Worm (Caenorhabditis elegans): Measurements from ENCODE around the gene nspd-5.

DNA sequence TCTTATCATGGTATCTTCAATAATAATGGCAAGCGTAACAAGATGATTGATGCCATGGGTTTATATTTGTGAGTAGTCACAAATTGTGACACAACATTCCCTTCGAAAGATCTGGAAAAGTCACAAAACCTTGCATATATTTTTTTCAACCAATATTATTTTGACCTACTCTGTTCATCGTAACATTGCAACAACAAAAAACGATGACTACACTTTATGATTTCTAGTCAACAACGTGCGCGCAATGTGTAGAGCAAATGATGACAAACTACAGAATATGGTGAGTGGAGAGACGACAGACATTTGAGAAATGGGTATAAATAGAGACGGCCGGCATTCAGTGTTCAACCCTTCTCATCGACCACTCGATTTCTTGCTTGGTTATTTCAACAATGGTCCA is 21.6 kb upstream of the nspd-5 start, which contains the start of gene gst-7:
- no peak for TF ChIP-seq ama-1 (optimal IDR thresholded peaks at IDR 0.05)
- TF ChIP-seq F13C5.2 (tag; optimal IDR thresholded peaks at IDR 0.05): no peak
- no peak for TF ChIP-seq flt-1 (GFP tag; IDR thresholded peaks at IDR 0.05)
- no peak for TF ChIP-seq aly-1 (tag; optimal IDR thresholded peaks at IDR 0.05)
- no peak for TF ChIP-seq B0310.2 (tag; optimal IDR thresholded peaks at IDR 0.05)
- TF ChIP-seq tbx-37 (GFP tag; conservative IDR thresholded peaks at IDR 0.05): no peak

Data from whole organism, early embryonic.